Worm (Caenorhabditis elegans): ENCODE data around the gene F46B3.8.
A peak's percentile ranks its signal among the peaks of the same experiment; 100 is the strongest.

F46B3.8 gene

DNA sequence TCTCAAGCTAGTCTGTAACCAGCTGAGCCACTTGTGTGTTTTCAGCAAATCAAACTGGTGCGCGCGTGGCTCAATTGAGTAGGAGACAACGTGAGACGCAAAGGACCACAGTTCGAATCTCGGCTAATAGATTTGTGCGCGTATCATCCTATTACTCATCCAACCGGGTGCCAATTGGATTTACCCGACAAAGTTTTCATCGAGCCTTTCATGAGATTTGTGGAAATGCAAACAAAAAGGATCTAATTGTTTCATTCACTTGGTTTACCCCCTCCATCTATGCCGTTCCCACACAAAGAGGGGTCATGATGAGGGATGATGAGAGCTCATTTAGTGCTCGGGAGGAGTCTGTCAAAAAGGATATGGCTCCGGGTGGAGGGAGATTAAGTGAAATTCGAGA lies 32.2 kb upstream of the F46B3.8 start:
- TF ChIP-seq ztf-11 (tag; optimal IDR thresholded peaks at IDR 0.05) (no peak), ces-1 (GFP tag; optimal IDR thresholded peaks at IDR 0.05) (peak; percentile 92)

DNA sequence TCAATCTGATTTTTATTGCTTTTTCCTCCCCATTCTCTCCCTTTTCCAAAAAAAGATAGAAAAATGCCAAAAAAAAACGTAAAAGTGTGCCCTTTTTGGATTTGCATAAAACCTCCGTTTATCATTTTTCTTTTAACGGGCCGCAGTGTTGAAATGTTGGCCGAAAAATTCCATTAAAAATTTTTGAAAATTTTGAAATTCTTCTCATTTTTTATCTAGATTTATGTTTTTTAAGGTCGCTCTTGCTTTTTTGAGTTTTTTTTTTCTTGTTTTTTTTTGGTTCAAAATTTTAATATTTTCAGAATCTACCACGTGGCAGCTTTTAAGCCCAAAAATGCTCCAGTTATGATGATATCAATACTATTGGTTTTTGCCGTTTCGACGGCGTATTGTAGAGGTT lies 31.4 kb upstream of the F46B3.8 start, which contains the start of gene mnr-1:
Gene mnr-1, plus strand, starts transcription at position 301 of the 400 bp plus-strand sequence.
- TF ChIP-seq nhr-76 (tag; optimal IDR thresholded peaks at IDR 0.05) (no peak), cnd-1 (tag; optimal IDR thresholded peaks at IDR 0.05) (no peak), ces-1 (GFP tag; optimal IDR thresholded peaks at IDR 0.05) (no peak), bed-3 (GFP tag; optimal IDR thresholded peaks at IDR 0.05) (no peak), ham-2 (GFP tag; optimal IDR thresholded peaks at IDR 0.05) (no peak)

- TF ChIP-seq lsy-2 (tag; optimal IDR thresholded peaks at IDR 0.05) (no peak), nhr-237 (tag; optimal IDR thresholded peaks at IDR 0.05) (no peak), ces-1 (GFP tag; optimal IDR thresholded peaks at IDR 0.05) (peak; percentile 54), ceh-39 (tag; optimal IDR thresholded peaks at IDR 0.05) (no peak)
Measured at ce11 chrV:20651923-20652322, 29.0 kb upstream of the F46B3.8 start.

DNA sequence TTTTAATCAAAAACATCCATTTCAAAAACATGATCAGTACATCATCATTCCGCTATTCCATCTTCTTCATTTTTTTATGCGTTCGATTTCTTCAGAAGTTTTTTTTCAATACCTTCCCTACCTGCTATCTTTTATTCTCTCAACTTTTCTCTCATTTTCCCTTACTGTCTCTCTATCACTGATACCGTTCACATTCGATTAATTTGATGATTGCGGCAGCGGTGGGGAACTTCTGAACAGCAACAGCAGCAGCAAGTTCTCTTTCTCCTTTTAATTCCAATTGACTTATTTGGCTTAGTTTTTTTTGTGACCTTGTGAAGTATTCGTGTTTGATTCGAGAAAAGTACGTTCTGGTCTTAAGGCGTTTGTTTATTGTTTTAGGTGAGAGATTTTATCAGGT lies 25.9 kb upstream of the F46B3.8 start:
- TF ChIP-seq ceh-83 (GFP tag; optimal IDR thresholded peaks at IDR 0.05) (no peak), flh-1 (GFP tag; optimal IDR thresholded peaks at IDR 0.05) (no peak), lin-32 (GFP tag; optimal IDR thresholded peaks at IDR 0.05) (no peak), M03D4.4 (tag; optimal IDR thresholded peaks at IDR 0.05) (no peak), sem-2 (GFP tag; optimal IDR thresholded peaks at IDR 0.05) (no peak), cnd-1 (tag; optimal IDR thresholded peaks at IDR 0.05) (no peak), unc-62 (GFP tag; optimal IDR thresholded peaks at IDR 0.05) (no peak), ham-2 (GFP tag; optimal IDR thresholded peaks at IDR 0.05) (no peak), elt-1 (tag; optimal IDR thresholded peaks at IDR 0.05; ENCODE audit: borderline replicate concordance, insufficient read depth) (no peak), elt-3 (tag; optimal IDR thresholded peaks at IDR 0.05) (no peak), blmp-1 (tag; optimal IDR thresholded peaks at IDR 0.05) (no peak)

DNA sequence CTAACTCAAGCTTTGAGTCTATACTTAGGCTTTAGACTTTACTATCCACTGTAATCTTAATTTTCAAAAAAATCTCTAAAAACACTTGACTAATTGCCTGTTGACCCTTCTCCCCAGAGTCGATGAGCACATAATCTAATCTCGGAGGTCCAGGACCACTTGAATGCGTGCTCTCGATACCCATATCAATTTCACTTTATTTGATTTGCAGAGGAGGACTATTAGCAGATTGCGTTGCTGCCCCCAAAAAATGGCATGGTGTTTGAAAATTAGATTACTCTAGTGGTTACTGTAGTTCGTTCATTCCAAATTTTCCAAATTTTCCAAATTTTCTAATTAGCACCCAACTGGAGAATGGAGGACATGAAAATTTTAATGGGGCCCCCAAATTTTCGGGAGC lies 22.5 kb upstream of the F46B3.8 start:
- TF ChIP-seq ces-1 (GFP tag; optimal IDR thresholded peaks at IDR 0.05) (peak; percentile 90), cnd-1 (tag; optimal IDR thresholded peaks at IDR 0.05) (no peak)

- TF ChIP-seq mab-5 (tag; optimal IDR thresholded peaks at IDR 0.05) (no peak), snpc-4 (tag; optimal IDR thresholded peaks at IDR 0.05) (no peak), ceh-83 (GFP tag; optimal IDR thresholded peaks at IDR 0.05) (no peak), sem-2 (GFP tag; optimal IDR thresholded peaks at IDR 0.05) (no peak), unc-39 (tag; optimal IDR thresholded peaks at IDR 0.05) (no peak), zip-8 (tag; optimal IDR thresholded peaks at IDR 0.05) (no peak), elt-3 (tag; optimal IDR thresholded peaks at IDR 0.05) (no peak), pha-4 (tag; optimal IDR thresholded peaks at IDR 0.05) (no peak), mep-1 (tag; optimal IDR thresholded peaks at IDR 0.05) (no peak), M03D4.4 (tag; optimal IDR thresholded peaks at IDR 0.05) (no peak), ces-1 (GFP tag; optimal IDR thresholded peaks at IDR 0.05) (no peak), ztf-11 (tag; optimal IDR thresholded peaks at IDR 0.05) (no peak), ceh-43 (GFP tag; optimal IDR thresholded peaks at IDR 0.05) (no peak), lsy-2 (tag; optimal IDR thresholded peaks at IDR 0.05) (no peak), bed-3 (GFP tag; optimal IDR thresholded peaks at IDR 0.05) (no peak), ceh-39 (tag; optimal IDR thresholded peaks at IDR 0.05) (no peak), mls-2 (tag; optimal IDR thresholded peaks at IDR 0.05) (no peak)
Measured at ce11 chrV:20641896-20642295, 18.9 kb upstream of the F46B3.8 start, which contains the start of gene srxa-15. Gene srxa-15, plus strand, starts transcription at chrV:20642196.

- TF ChIP-seq ceh-83 (GFP tag; optimal IDR thresholded peaks at IDR 0.05) (no peak), ces-1 (GFP tag; optimal IDR thresholded peaks at IDR 0.05) (no peak), ceh-39 (tag; optimal IDR thresholded peaks at IDR 0.05) (no peak), pha-4 (tag; optimal IDR thresholded peaks at IDR 0.05) (no peak), unc-120 (tag; optimal IDR thresholded peaks at IDR 0.05; ENCODE audit: poor library complexity, severe bottlenecking) (no peak), nhr-2 (tag; optimal IDR thresholded peaks at IDR 0.05) (no peak), elt-3 (tag; optimal IDR thresholded peaks at IDR 0.05) (no peak), nhr-12 (tag; optimal IDR thresholded peaks at IDR 0.05) (no peak), unc-39 (tag; optimal IDR thresholded peaks at IDR 0.05) (no peak), lin-13 (tag; optimal IDR thresholded peaks at IDR 0.05) (no peak), cnd-1 (tag; optimal IDR thresholded peaks at IDR 0.05) (no peak), ztf-11 (tag; optimal IDR thresholded peaks at IDR 0.05) (no peak), nhr-28 (tag; optimal IDR thresholded peaks at IDR 0.05) (no peak)
Measured at ce11 chrV:20639294-20639693, 16.3 kb upstream of the F46B3.8 start, which contains the start of gene srxa-14. Gene srxa-14, plus strand, starts transcription at chrV:20639594.

Data from whole organism, mixed stage, embryonic.